Fruit fly (Drosophila melanogaster) S2 (cell line): ENCODE results near the gene Dpm3.

Source experiments
- CG8478 ChIP-seq: fragments of >200 bp; optimal IDR thresholded peaks from 2 replicates; lab custom pipeline; 2018
- CTCF ChIP-seq, 2 experiments: fragments of >200 bp; optimal IDR thresholded peaks; 2 replicates each; lab custom pipeline; 2018

DNA sequence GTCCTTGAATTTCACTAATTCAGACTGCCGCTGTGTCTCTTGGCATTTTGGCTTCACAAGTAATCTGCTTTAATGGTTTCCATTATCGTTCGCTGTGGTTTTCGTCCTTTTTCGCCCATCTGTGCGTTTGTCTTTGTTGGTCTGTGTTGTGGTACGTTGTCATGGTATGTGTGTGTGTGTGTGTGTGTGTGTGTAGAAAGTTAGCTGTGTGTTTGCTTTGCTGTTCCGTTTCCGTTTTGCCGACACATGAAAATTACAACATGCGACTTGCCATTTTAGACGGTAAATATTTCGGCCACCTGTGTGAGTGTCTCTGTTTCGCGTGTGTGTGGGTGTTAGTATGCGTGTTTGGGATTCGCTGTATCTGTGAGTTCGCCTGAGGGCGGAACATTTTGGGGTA lies 45.9 kb downstream of the Dpm3 start:
- TF ChIP-seq CG8478 (no peak), CTCF (optimal IDR thresholded peaks at IDR 0.05; lab: Kevin White, UChicago) (no peak)
